Worm (Caenorhabditis elegans) whole organism, L1 larva: ENCODE measurements around the gene F16H6.9.

Source experiments
- ama-1 ChIP-seq: fragments of 150-350 bp; optimal IDR thresholded peaks from 2 replicates; lab custom pipeline; 2014
- ceh-90 ChIP-seq: sonication (generic microtip); optimal IDR thresholded peaks from 2 replicates; lab custom pipeline; 2016; ENCODE audit warnings: missing genetic modification characterization, missing compliant biosample characterization
- egl-27 ChIP-seq, 2 experiments: fragments of 150-350 bp in 1 of 2; sonication (generic microtip); optimal IDR thresholded peaks; 3 replicates each; lab custom pipeline; 2017 to 2018; ENCODE audit warnings: missing biosample characterization in 2 of 2, missing genetic modification characterization in 2 of 2, missing genetic modification reagents in 2 of 2
- hlh-4 ChIP-seq: sonication (generic microtip); optimal IDR thresholded peaks from 2 replicates; lab custom pipeline; 2016; ENCODE audit warnings: mild to moderate bottlenecking, missing genetic modification characterization, missing compliant biosample characterization
- irx-1 ChIP-seq: sonication (generic microtip); optimal IDR thresholded peaks from 2 replicates; lab custom pipeline; 2016; ENCODE audit warnings: missing genetic modification characterization, missing compliant biosample characterization
- jun-1 ChIP-seq: fragments of 150-350 bp; optimal IDR thresholded peaks from 2 replicates; lab custom pipeline; 2014; ENCODE audit warnings: missing biosample characterization, missing genetic modification reagents, missing genetic modification characterization
- lin-15B ChIP-seq: fragments of 150-350 bp; sonication (generic microtip); optimal IDR thresholded peaks from 3 replicates; lab custom pipeline; 2014; ENCODE audit warnings: missing biosample characterization, missing genetic modification characterization
- lin-39 ChIP-seq: fragments of 150-350 bp; optimal IDR thresholded peaks from 2 replicates; lab custom pipeline; 2014; ENCODE audit warnings: missing biosample characterization, missing genetic modification reagents, missing genetic modification characterization
- mab-9 ChIP-seq: fragments of 200-800 bp; sonication (Bioruptor generic); IDR thresholded peaks from 2 replicates; pipeline ENCODE4 v1.3.6; 2022; ENCODE audit warnings: missing genetic modification reagents, missing genetic modification characterization, missing compliant biosample characterization
- nhr-237 ChIP-seq: fragments of 150-350 bp; optimal IDR thresholded peaks from 2 replicates; lab custom pipeline; 2014; ENCODE audit warnings: missing biosample characterization, missing genetic modification characterization
- nhr-28 ChIP-seq: fragments of 150-350 bp; optimal IDR thresholded peaks from 2 replicates; lab custom pipeline; 2014; ENCODE audit warnings: missing biosample characterization, missing genetic modification characterization
- snpc-4 ChIP-seq: fragments of 150-350 bp; optimal IDR thresholded peaks from 2 replicates; lab custom pipeline; 2014; ENCODE audit warnings: missing biosample characterization, missing genetic modification characterization
- ztf-4 ChIP-seq: fragments of 150-350 bp; optimal IDR thresholded peaks from 2 replicates; lab custom pipeline; 2014; ENCODE audit warnings: missing biosample characterization, missing genetic modification characterization

DNA sequence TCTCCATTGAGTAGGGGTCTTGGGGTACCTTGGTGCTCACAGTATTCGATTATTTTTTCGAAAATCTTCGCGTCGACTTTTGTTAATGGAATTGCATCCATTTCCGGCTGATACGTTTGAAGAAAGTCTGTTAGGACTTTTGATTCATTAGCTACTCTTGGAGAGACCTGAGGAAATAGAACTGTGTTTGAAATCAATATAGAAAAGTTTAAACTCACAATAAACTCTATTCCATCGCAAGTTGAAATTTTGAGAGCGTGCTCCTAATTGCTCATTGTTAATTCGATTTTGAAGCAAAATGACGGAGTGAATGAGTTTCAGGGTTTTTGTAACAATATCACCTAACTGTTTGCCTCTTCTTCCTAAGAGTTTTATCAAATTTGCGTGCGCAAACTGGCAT lies 53.0 kb downstream of the F16H6.9 start, which contains the start of gene skr-6:
- TF ChIP-seq ceh-90 (no peak), irx-1 (tag; lab: Kevin White, UChicago) (no peak), egl-27 (tag; optimal IDR thresholded peaks at IDR 0.05; lab: Kevin White, UChicago) (no peak), mab-9 (GFP tag; lab: Robert Waterston, UW) (no peak), ztf-4 (tag; lab: Kevin White, UChicago) (no peak), nhr-28 (tag; lab: Kevin White, UChicago) (no peak), snpc-4 (tag; lab: Kevin White, UChicago) (no peak), ama-1 (no peak), lin-39 (tag; lab: Kevin White, UChicago) (no peak), lin-15B (no peak), jun-1 (tag; lab: Kevin White, UChicago) (no peak), nhr-237 (tag; lab: Kevin White, UChicago) (no peak), hlh-4 (no peak)
